Worm (Caenorhabditis elegans) whole organism, late embryonic: ENCODE measurements around the gene C48B4.12.

Source experiments
- C38D4.7 ChIP-seq: fragments of 200-800 bp; sonication (Bioruptor generic); optimal IDR thresholded peaks from 2 replicates; lab custom pipeline; 2018; ENCODE audit warnings: mild to moderate bottlenecking, missing genetic modification characterization, moderate library complexity, missing compliant biosample characterization
- T23F11.4 ChIP-seq: fragments of 200-800 bp; sonication (Bioruptor generic); optimal IDR thresholded peaks from 2 replicates; lab custom pipeline; 2018; ENCODE audit warnings: mild to moderate bottlenecking, missing genetic modification characterization, missing compliant biosample characterization
- ama-1 ChIP-seq: fragments of 150-350 bp; optimal IDR thresholded peaks from 2 replicates; lab custom pipeline; 2014
- ceh-19 ChIP-seq: fragments of 200-800 bp; sonication (Bioruptor generic); optimal IDR thresholded peaks from 2 replicates; lab custom pipeline; 2018; ENCODE audit warnings: mild to moderate bottlenecking, missing genetic modification characterization, missing compliant biosample characterization
- ceh-2 ChIP-seq: sonication (generic microtip); optimal IDR thresholded peaks from 2 replicates; lab custom pipeline; 2016; ENCODE audit warnings: missing genotype, missing genetic modification characterization, missing compliant biosample characterization
- ceh-22 ChIP-seq: sonication (generic microtip); optimal IDR thresholded peaks from 2 replicates; lab custom pipeline; 2017; ENCODE audit warnings: missing biosample characterization, missing genetic modification characterization
- ceh-24 ChIP-seq: sonication (generic microtip); optimal IDR thresholded peaks from 2 replicates; lab custom pipeline; 2016; ENCODE audit warnings: mild to moderate bottlenecking, missing genetic modification characterization, missing compliant biosample characterization
- ceh-30 ChIP-seq: fragments of 150-350 bp; optimal IDR thresholded peaks from 2 replicates; lab custom pipeline; 2014; ENCODE audit warnings: missing biosample characterization, missing genetic modification characterization
- ceh-31 ChIP-seq: sonication (generic microtip); optimal IDR thresholded peaks from 2 replicates; lab custom pipeline; 2016; ENCODE audit warnings: missing genetic modification characterization, missing compliant biosample characterization
- ceh-34 ChIP-seq: sonication (generic microtip); optimal IDR thresholded peaks from 2 replicates; lab custom pipeline; 2016; ENCODE audit warnings: mild to moderate bottlenecking, missing genetic modification characterization, missing compliant biosample characterization
- ceh-45 ChIP-seq: fragments of 200-800 bp; sonication (Bioruptor generic); IDR thresholded peaks from 2 replicates; pipeline ENCODE4 v1.3.6; 2022; ENCODE audit warnings: missing genetic modification reagents, missing genetic modification characterization, missing compliant biosample characterization
- che-1 ChIP-seq: sonication (generic microtip); optimal IDR thresholded peaks from 2 replicates; lab custom pipeline; 2016; ENCODE audit warnings: mild to moderate bottlenecking, missing genetic modification characterization, missing compliant biosample characterization
- elt-2 ChIP-seq: sonication (generic microtip); optimal IDR thresholded peaks from 2 replicates; lab custom pipeline; 2016; ENCODE audit warnings: missing genetic modification reagents, missing genetic modification characterization, missing compliant biosample characterization
- ets-4 ChIP-seq: sonication (generic microtip); optimal IDR thresholded peaks from 2 replicates; lab custom pipeline; 2016; ENCODE audit warnings: missing genetic modification characterization, missing compliant biosample characterization
- fax-1 ChIP-seq: sonication (generic microtip); optimal IDR thresholded peaks from 2 replicates; lab custom pipeline; 2016; ENCODE audit warnings: missing genotype, missing genetic modification characterization, missing compliant biosample characterization
- hlh-13 ChIP-seq: fragments of 200-800 bp; sonication (Bioruptor generic); optimal IDR thresholded peaks from 2 replicates; lab custom pipeline; 2018; ENCODE audit warnings: mild to moderate bottlenecking, missing genetic modification characterization, missing compliant biosample characterization
- hlh-30 ChIP-seq: sonication (generic microtip); optimal IDR thresholded peaks from 2 replicates; lab custom pipeline; 2017; ENCODE audit warnings: antibody characterized with exemption, missing genetic modification characterization, missing compliant biosample characterization; ENCODE audit not compliant: insufficient read depth
- hlh-6 ChIP-seq: sonication (generic microtip); optimal IDR thresholded peaks from 2 replicates; lab custom pipeline; 2016; ENCODE audit warnings: missing genotype, missing genetic modification characterization, missing compliant biosample characterization
- hlh-8 ChIP-seq: sonication (generic microtip); optimal IDR thresholded peaks from 2 replicates; lab custom pipeline; 2016; ENCODE audit warnings: missing genotype, missing genetic modification characterization, missing compliant biosample characterization
- lin-11 ChIP-seq: fragments of 200-800 bp; sonication (Bioruptor generic); optimal IDR thresholded peaks from 2 replicates; lab custom pipeline; 2018; ENCODE audit warnings: mild to moderate bottlenecking, missing genetic modification characterization, missing compliant biosample characterization
- nfya-1 ChIP-seq: sonication (generic microtip); optimal IDR thresholded peaks from 2 replicates; lab custom pipeline; 2017; ENCODE audit warnings: missing genetic modification characterization, mild to moderate bottlenecking, missing compliant biosample characterization, antibody characterized with exemption, moderate library complexity
- nhr-11 ChIP-seq: fragments of 150-350 bp; optimal IDR thresholded peaks from 2 replicates; lab custom pipeline; 2014; ENCODE audit warnings: missing biosample characterization, missing genetic modification characterization
- pag-3 ChIP-seq: sonication (generic microtip); optimal IDR thresholded peaks from 2 replicates; lab custom pipeline; 2016; ENCODE audit warnings: missing compliant biosample characterization, missing genetic modification characterization, borderline replicate concordance
- pqm-1 ChIP-seq: sonication (generic microtip); optimal IDR thresholded peaks from 2 replicates; lab custom pipeline; 2016; ENCODE audit warnings: missing genetic modification characterization, missing compliant biosample characterization
- ref-2 ChIP-seq: sonication (generic microtip); optimal IDR thresholded peaks from 2 replicates; lab custom pipeline; 2016; ENCODE audit warnings: missing genetic modification characterization, missing compliant biosample characterization
- rnt-1 ChIP-seq: sonication (generic microtip); optimal IDR thresholded peaks from 2 replicates; lab custom pipeline; 2016; ENCODE audit warnings: missing genetic modification characterization, missing compliant biosample characterization
- sdc-2 ChIP-seq: sonication (generic microtip); optimal IDR thresholded peaks from 2 replicates; lab custom pipeline; 2016; ENCODE audit warnings: missing genotype, missing genetic modification characterization, missing compliant biosample characterization
- sox-2 ChIP-seq: fragments of 200-800 bp; sonication (Bioruptor generic); IDR thresholded peaks from 2 replicates; pipeline ENCODE4 v1.3.6; 2022; ENCODE audit warnings: missing genetic modification reagents, missing genetic modification characterization, missing compliant biosample characterization
- sox-4 ChIP-seq: sonication (generic microtip); optimal IDR thresholded peaks from 2 replicates; lab custom pipeline; 2017; ENCODE audit warnings: mild to moderate bottlenecking, missing genetic modification characterization, inconsistent platforms, missing compliant biosample characterization
- ttx-3 ChIP-seq: sonication (generic microtip); optimal IDR thresholded peaks from 2 replicates; lab custom pipeline; 2016; ENCODE audit warnings: missing genetic modification reagents, missing genetic modification characterization, missing compliant biosample characterization
- unc-86 ChIP-seq: sonication (generic microtip); optimal IDR thresholded peaks from 2 replicates; lab custom pipeline; 2016; ENCODE audit warnings: missing genetic modification characterization, missing compliant biosample characterization
- zip-5 ChIP-seq: sonication (generic microtip); optimal IDR thresholded peaks from 2 replicates; lab custom pipeline; 2016; ENCODE audit warnings: missing genetic modification characterization, missing compliant biosample characterization

The C48B4.12 gene

DNA sequence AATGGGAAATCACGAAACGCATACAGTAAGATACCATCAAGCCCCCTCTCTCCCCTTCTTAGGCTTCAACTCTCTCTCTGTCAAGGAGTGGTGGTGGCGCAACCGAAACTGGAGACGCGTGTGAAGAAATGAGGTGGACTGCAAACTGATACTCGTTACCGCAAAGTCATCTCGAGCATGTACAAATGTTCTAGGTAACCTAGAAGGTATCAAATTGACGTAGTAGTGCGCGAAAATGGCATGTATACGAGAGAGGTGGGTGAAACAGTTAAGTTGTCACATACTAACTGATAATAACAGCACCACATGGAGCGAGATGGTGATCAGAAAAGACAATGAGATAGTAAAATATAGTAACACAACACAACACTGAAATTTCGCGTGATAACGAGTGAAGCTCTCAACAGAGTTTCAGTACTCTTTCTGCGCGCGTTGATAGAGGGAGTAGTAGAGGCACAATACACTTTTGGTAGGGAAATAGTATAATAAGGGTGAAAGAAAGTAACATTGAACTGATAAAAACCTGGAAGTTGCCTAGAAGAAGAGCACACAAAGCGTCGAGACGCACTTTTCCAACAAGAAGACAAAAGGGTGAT, 41.1 kb downstream of the C48B4.12 start:
- TF ChIP-seq ceh-34 (peak; percentile 8), ceh-19 (peak; percentile 40), ceh-24 (tag; lab: Kevin White, UChicago) (no peak), elt-2 (tag; lab: Kevin White, UChicago) (peak; percentile 1)
- TF ChIP-seq, all 69 proteins: peak for 3

DNA sequence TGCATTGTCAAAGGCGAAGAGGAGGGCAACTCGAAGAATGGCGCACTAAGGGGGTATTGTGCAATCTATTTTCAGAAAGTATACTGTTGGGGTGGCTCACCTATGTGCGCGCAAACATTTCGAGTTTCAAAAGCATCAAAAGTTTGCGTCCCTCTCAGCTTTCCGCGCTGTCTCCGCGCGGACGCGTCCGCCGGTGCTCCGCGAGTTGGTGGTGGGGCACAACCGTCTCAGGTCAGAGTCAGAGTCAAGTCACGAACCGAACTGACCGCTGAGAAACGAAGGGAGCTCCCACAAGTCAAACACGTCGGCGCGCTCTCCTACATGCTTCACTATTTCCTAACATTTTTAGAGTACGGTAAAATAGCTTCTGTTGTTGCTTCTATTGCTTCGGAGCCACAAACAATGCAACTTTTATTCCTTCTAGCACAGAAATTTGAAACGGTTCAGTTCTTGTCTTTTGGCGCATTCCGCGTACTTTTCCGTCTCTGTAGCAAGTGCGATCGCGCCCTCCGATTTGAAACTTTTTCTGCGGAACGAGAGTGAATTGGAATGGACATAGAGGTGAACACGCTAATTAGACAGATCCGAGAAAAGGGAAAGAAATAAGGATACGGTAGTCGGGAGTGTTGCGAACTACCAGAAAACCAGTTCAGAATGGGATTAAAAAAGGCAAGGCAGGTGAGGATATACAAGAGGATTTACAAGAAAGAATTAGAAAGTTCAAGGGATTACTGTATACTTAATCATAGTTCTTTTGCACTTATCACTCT, 42.3 kb downstream of the C48B4.12 start:
- TF ChIP-seq hlh-30 (no peak), ceh-2 (peak; percentile 19)

DNA sequence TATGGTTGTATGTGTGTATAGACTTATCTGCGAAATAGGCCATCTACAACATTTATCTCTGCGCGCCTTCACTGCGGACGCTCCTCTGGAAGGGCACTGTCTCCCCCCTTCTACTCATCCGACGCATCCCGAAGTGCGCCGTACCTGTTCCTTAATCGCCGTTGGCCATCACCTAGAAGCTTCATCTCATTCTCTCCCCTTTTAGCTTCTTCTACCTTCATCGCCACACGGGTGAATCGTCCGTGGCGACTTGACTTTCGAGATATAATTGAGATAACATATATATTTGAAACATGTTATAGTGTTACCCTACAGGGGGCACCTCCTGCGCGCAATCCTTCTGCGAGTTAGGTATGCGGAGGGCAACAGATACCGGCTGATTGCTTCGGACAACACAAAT, 45.0 kb downstream of the C48B4.12 start:
- TF ChIP-seq ets-4 (tag; lab: Kevin White, UChicago) (no peak), ceh-34 (no peak), rnt-1 (peak; percentile 58), ama-1 (lab: Kevin White, UChicago) (no peak), unc-86 (tag; lab: Kevin White, UChicago) (no peak), ceh-22 (tag; lab: Kevin White, UChicago) (no peak), ceh-30 (tag; lab: Kevin White, UChicago) (no peak), T23F11.4 (GFP tag; lab: Kevin White, UChicago) (no peak), C38D4.7 (GFP tag; lab: Kevin White, UChicago) (no peak), ceh-31 (peak; percentile 8), ref-2 (tag; lab: Kevin White, UChicago) (no peak), fax-1 (tag; lab: Kevin White, UChicago) (no peak), pqm-1 (tag; lab: Kevin White, UChicago) (no peak), hlh-6 (tag; lab: Kevin White, UChicago) (no peak)
- TF ChIP-seq, all 69 proteins: peak for 2

DNA sequence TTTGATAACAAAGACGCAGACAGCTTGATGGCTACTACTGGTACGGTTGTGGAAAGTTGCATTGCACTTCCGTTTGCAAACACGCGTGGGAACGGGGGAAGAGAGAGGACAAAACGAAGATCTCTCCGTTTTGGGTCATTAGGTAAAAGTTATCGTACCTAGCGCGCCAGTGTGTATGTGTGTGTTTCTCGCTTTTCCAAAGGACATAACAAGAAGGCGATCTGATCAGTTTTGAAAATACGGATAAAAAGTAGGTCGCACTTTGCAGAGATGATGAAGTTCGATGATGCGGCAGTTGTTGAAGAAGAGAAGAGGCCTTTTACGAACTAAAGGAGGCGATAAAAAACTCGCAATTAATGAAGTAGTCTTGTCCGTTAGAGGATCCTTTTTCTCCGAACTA, 48.0 kb downstream of the C48B4.12 start:
- TF ChIP-seq ttx-3 (tag; lab: Kevin White, UChicago) (no peak), fax-1 (tag; lab: Kevin White, UChicago) (no peak), nhr-11 (tag; lab: Kevin White, UChicago) (no peak), hlh-13 (GFP tag; lab: Kevin White, UChicago) (no peak), nfya-1 (tag; lab: Kevin White, UChicago) (no peak), C38D4.7 (GFP tag; lab: Kevin White, UChicago) (no peak), pag-3 (tag; lab: Kevin White, UChicago) (no peak), zip-5 (no peak), ceh-31 (no peak), lin-11 (tag; lab: Kevin White, UChicago) (no peak), ceh-2 (no peak), ceh-45 (GFP tag; lab: Robert Waterston, UW) (no peak), sdc-2 (tag; lab: Kevin White, UChicago) (no peak), sox-2 (GFP tag; lab: Robert Waterston, UW) (no peak), hlh-8 (tag; lab: Kevin White, UChicago) (no peak), pqm-1 (tag; lab: Kevin White, UChicago) (no peak), sox-4 (tag; lab: Kevin White, UChicago) (no peak)
- TF ChIP-seq, all 69 proteins: peak for 0

DNA sequence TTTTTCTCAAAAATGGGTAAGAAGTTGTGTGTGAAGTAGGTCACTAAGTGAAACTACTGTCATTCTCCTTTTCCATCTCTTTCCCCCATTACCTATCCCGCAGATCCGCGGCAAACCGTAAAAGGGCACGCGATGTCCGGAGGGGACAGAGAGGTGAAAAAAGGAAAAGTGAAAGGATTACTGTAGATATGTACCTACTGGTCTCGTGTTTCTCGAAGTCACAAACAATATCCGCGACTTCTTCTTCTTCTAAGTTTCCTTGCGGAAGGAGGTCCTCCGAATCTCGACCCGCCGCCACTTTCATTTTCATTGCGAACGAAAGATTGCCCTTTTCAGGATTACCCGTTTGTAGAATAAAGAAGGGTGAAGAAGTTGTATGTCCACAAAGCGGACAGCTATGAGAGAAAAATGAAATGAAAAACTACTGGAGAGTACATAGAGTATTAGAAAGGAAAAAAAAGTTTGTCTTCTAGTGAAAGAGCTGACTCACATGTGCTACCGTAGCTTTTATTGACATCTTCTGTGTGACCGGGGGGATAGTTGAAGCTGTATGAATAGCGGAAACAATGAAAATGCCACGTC, 49.4 kb downstream of the C48B4.12 start:
- TF ChIP-seq ref-2 (tag; lab: Kevin White, UChicago): peak; percentile 67
- TF ChIP-seq ets-4 (tag; lab: Kevin White, UChicago): no peak
- no peak for TF ChIP-seq che-1 (tag; lab: Kevin White, UChicago)
- TF ChIP-seq nhr-11 (tag; lab: Kevin White, UChicago): no peak
- TF ChIP-seq, all 69 proteins: peak for 1
